Worm (Caenorhabditis elegans) whole organism, mixed stage, embryonic: Measurements from ENCODE around the gene anoh-1.

ENCODE experiments used
- ceh-43 ChIP-seq: fragments of 200-800 bp; sonication (Bioruptor generic); optimal IDR thresholded peaks from 2 replicates; lab custom pipeline; 2018; ENCODE audit warnings: mild to moderate bottlenecking, missing genetic modification characterization, moderate library complexity, missing compliant biosample characterization
- ceh-83 ChIP-seq: fragments of 200-800 bp; sonication (Bioruptor generic); optimal IDR thresholded peaks from 2 replicates; lab custom pipeline; 2018; ENCODE audit warnings: mild to moderate bottlenecking, missing genetic modification characterization, missing compliant biosample characterization
- lin-13 ChIP-seq: fragments of 150-350 bp; optimal IDR thresholded peaks from 2 replicates; lab custom pipeline; 2014; ENCODE audit warnings: missing biosample characterization, missing genetic modification characterization
- mep-1 ChIP-seq: fragments of 150-350 bp; optimal IDR thresholded peaks from 2 replicates; lab custom pipeline; 2017; ENCODE audit warnings: missing biosample characterization, missing genetic modification reagents, missing genetic modification characterization, inconsistent platforms

DNA sequence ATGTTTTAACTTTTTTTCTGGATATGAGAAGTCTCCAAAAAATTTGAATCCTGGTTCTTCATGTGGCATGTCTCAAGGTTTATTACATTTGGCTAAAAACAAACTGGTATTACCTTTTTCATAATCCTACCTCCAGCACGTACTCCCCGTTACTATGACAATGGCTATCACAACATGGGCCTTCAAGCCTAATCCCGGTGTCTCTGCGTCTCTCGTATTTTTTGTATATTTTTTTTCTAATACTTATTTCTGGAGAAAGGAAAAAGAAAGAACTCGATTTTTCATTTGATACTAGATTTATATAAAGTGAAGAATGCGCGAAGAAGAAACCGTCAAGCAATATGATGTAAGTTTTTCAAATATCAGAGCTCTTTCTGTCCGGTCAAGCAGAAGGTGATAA lies at the start of gene anoh-1:
- TF ChIP-seq ceh-43 (GFP tag; lab: Kevin White, UChicago), result no peak
- TF ChIP-seq lin-13 (tag; lab: Kevin White, UChicago), result no peak
- no peak for TF ChIP-seq ceh-83 (GFP tag; lab: Kevin White, UChicago)
- TF ChIP-seq mep-1 (tag; lab: Kevin White, UChicago), result no peak
